Worm (Caenorhabditis elegans) whole organism, L1 larva: ENCODE measurements around the gene Y110A2AL.9.

ENCODE experiments used
- aly-2 ChIP-seq: fragments of 150-350 bp; optimal IDR thresholded peaks from 2 replicates; lab custom pipeline; 2014; ENCODE audit warnings: missing biosample characterization, missing genetic modification characterization
- ceh-82 ChIP-seq, 3 experiments: fragments of 150-350 bp in 1 of 3; sonication (generic microtip) in 2 of 3; optimal IDR thresholded peaks; 2 replicates each; lab custom pipeline; 2014 to 2017; ENCODE audit warnings: missing biosample characterization in 3 of 3, missing genetic modification characterization in 3 of 3
- fkh-10 ChIP-seq: sonication (generic microtip); optimal IDR thresholded peaks from 2 replicates; lab custom pipeline; 2017; ENCODE audit warnings: missing biosample characterization, missing genetic modification reagents, missing genetic modification characterization
- fos-1 ChIP-seq: fragments of 150-350 bp; optimal IDR thresholded peaks from 2 replicates; lab custom pipeline; 2014; ENCODE audit warnings: missing biosample characterization, missing genetic modification characterization
- isw-1 ChIP-seq: fragments of 200-800 bp; sonication (Bioruptor generic); IDR thresholded peaks from 2 replicates; pipeline ENCODE4 v1.3.6; 2022; ENCODE audit warnings: missing genetic modification characterization, missing compliant biosample characterization
- jun-1 ChIP-seq: fragments of 150-350 bp; optimal IDR thresholded peaks from 2 replicates; lab custom pipeline; 2014; ENCODE audit warnings: missing biosample characterization, missing genetic modification reagents, missing genetic modification characterization
- lin-39 ChIP-seq: fragments of 150-350 bp; optimal IDR thresholded peaks from 2 replicates; lab custom pipeline; 2014; ENCODE audit warnings: missing biosample characterization, missing genetic modification reagents, missing genetic modification characterization
- lsy-2 ChIP-seq, 2 experiments: fragments of 150-350 bp; optimal IDR thresholded peaks; 2 replicates each; lab custom pipeline; 2014; ENCODE audit warnings: missing biosample characterization in 2 of 2, missing genetic modification characterization in 2 of 2
- mep-1 ChIP-seq: fragments of 150-350 bp; optimal IDR thresholded peaks from 2 replicates; lab custom pipeline; 2014; ENCODE audit warnings: missing biosample characterization, missing genetic modification characterization
- pax-3 ChIP-seq: fragments of 200-800 bp; sonication (Bioruptor generic); optimal IDR thresholded peaks from 2 replicates; lab custom pipeline; 2018; ENCODE audit warnings: mild to moderate bottlenecking, missing genetic modification characterization, moderate library complexity, missing compliant biosample characterization
- pqm-1 ChIP-seq: sonication (generic microtip); optimal IDR thresholded peaks from 3 replicates; lab custom pipeline; 2017; ENCODE audit warnings: missing biosample characterization, missing genetic modification characterization
- ztf-11 ChIP-seq, 2 experiments: sonication (generic microtip); optimal IDR thresholded peaks; 2 replicates each; lab custom pipeline; 2016 to 2017; ENCODE audit warnings: missing genetic modification characterization in 2 of 2, missing biosample characterization in 1 of 2, missing compliant biosample characterization in 1 of 2

DNA sequence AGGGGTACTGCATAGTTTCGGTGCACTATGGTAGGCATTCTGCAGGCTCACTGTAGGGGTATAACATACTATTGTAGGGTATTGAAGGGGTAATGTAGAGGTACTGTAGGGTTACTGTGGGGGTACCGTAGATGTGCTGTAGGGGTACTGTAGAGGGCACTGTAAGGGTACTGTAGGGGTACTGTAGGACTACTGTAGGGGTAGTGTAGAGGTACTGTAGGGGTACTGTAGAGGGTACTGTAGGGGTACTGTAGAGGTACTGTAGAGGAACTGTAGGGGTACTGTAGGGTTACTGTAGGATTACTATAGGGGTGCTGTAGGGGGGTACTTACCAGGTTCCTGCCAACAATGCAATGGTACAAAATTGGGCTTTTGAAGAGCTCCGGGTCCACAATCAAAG lies 36.3 kb downstream of the Y110A2AL.9 start:
- TF ChIP-seq fos-1 (tag; lab: Kevin White, UChicago) (no peak), pax-3 (tag; lab: Kevin White, UChicago) (no peak), lsy-2 (tag; optimal IDR thresholded peaks at IDR 0.05; lab: Kevin White, UChicago) (no peak), ztf-11 (tag; optimal IDR thresholded peaks at IDR 0.05; lab: Kevin White, UChicago) (no peak), ceh-82 (tag; optimal IDR thresholded peaks at IDR 0.05; lab: Kevin White, UChicago) (no peak), mep-1 (no peak), isw-1 (GFP tag; lab: Robert Waterston, UW) (no peak), lin-39 (tag; lab: Kevin White, UChicago) (no peak), fkh-10 (GFP tag; lab: Kevin White, UChicago) (no peak), aly-2 (tag; lab: Kevin White, UChicago) (no peak), pqm-1 (no peak), jun-1 (tag; lab: Kevin White, UChicago) (no peak)
